Fruit fly (Drosophila melanogaster) whole organism, embryonic: ENCODE results near the gene scramb2.

Experiments used
- Aef1 ChIP-seq: fragments of 200-800 bp; sonication (Bioruptor generic); IDR thresholded peaks from 3 replicates; pipeline ENCODE4 v1.3.6; 2022; ENCODE audit warnings: missing biosample characterization, missing genetic modification characterization
- Asciz ChIP-seq: fragments of 200-800 bp; sonication (Bioruptor generic); optimal IDR thresholded peaks from 2 replicates; lab custom pipeline; 2017; ENCODE audit warnings: missing biosample characterization, mild to moderate bottlenecking, missing genetic modification characterization, missing genetic modification reagents
- CG1024 ChIP-seq: fragments of 200-800 bp; sonication (Bioruptor generic); IDR thresholded peaks from 2 replicates; pipeline ENCODE4 v1.3.6; 2022; ENCODE audit warnings: missing biosample characterization, missing genetic modification characterization
- CG12071 ChIP-seq: fragments of 200-800 bp; sonication (Bioruptor generic); optimal IDR thresholded peaks from 3 replicates; lab custom pipeline; 2018; ENCODE audit warnings: missing biosample characterization, mild to moderate bottlenecking, missing genetic modification characterization
- CG17829 ChIP-seq: fragments of 200-800 bp; optimal IDR thresholded peaks from 2 replicates; lab custom pipeline; 2019; ENCODE audit warnings: missing biosample characterization, mild to moderate bottlenecking, missing genetic modification characterization, moderate library complexity
- CG2129 ChIP-seq: fragments of 200-800 bp; sonication (Bioruptor generic); IDR thresholded peaks from 2 replicates; pipeline ENCODE4 v1.3.6; 2022; ENCODE audit warnings: missing biosample characterization, missing genetic modification characterization; ENCODE audit not compliant: partially characterized antibody
- CG31365 ChIP-seq: fragments of 200-800 bp; sonication (Bioruptor generic); optimal IDR thresholded peaks from 2 replicates; lab custom pipeline; 2018; ENCODE audit warnings: missing biosample characterization, mild to moderate bottlenecking, missing genetic modification characterization
- CG3163 ChIP-seq: fragments of 200-800 bp; sonication (Bioruptor generic); optimal IDR thresholded peaks from 3 replicates; lab custom pipeline; 2016; ENCODE audit warnings: missing biosample characterization, missing genetic modification characterization
- CG32767 ChIP-seq: fragments of 200-800 bp; sonication (Bioruptor generic); IDR thresholded peaks from 2 replicates; pipeline ENCODE4 v1.3.6; 2022; ENCODE audit warnings: missing biosample characterization, missing genetic modification characterization
- CG3407 ChIP-seq: fragments of 200-800 bp; sonication (Bioruptor generic); optimal IDR thresholded peaks from 2 replicates; lab custom pipeline; 2018; ENCODE audit warnings: missing biosample characterization, mild to moderate bottlenecking, missing genetic modification characterization
- CG42726 ChIP-seq: fragments of 200-800 bp; sonication (Bioruptor generic); IDR thresholded peaks from 2 replicates; pipeline ENCODE4 v1.3.6; 2022; ENCODE audit warnings: missing biosample characterization, missing genetic modification characterization; ENCODE audit not compliant: partially characterized antibody
- CG4360 ChIP-seq: fragments of 200-800 bp; sonication (Bioruptor generic); IDR thresholded peaks from 2 replicates; pipeline ENCODE4 v1.3.6; 2022; ENCODE audit warnings: missing biosample characterization, missing genetic modification characterization
- CG4854 ChIP-seq: fragments of 200-800 bp; sonication (Bioruptor generic); optimal IDR thresholded peaks from 2 replicates; lab custom pipeline; 2016; ENCODE audit warnings: missing biosample characterization, missing genetic modification characterization, inconsistent platforms
- CG6689 ChIP-seq: fragments of 200-800 bp; sonication (Bioruptor generic); IDR thresholded peaks from 2 replicates; pipeline ENCODE4 v1.3.6; 2022; ENCODE audit warnings: missing biosample characterization, missing genetic modification characterization
- CG8478 ChIP-seq: fragments of >200 bp; optimal IDR thresholded peaks from 2 replicates; lab custom pipeline; 2018
- CG9215 ChIP-seq: fragments of 200-800 bp; sonication (Bioruptor generic); IDR thresholded peaks from 2 replicates; pipeline ENCODE4 v1.3.6; 2022; ENCODE audit warnings: missing biosample characterization, missing genetic modification characterization
- CG9817 ChIP-seq: fragments of 200-800 bp; sonication (Bioruptor generic); optimal IDR thresholded peaks from 2 replicates; lab custom pipeline; 2018; ENCODE audit warnings: missing biosample characterization, mild to moderate bottlenecking, missing genetic modification characterization, moderate library complexity
- CG9876 ChIP-seq: fragments of 200-800 bp; sonication (Bioruptor generic); optimal IDR thresholded peaks from 2 replicates; lab custom pipeline; 2016; ENCODE audit warnings: missing biosample characterization, missing genetic modification characterization
- CkIIα-i1 ChIP-seq: fragments of 200-800 bp; sonication (Bioruptor generic); IDR thresholded peaks from 2 replicates; pipeline ENCODE4 v1.3.6; 2022; ENCODE audit warnings: missing biosample characterization, missing genetic modification characterization
- Dref ChIP-seq: fragments of 200-800 bp; sonication (Bioruptor generic); IDR thresholded peaks from 2 replicates; pipeline ENCODE4 v1.3.6; 2022; ENCODE audit warnings: missing biosample characterization, missing genetic modification characterization
- E2f2 ChIP-seq: fragments of 200-800 bp; sonication (Bioruptor generic); IDR thresholded peaks from 2 replicates; pipeline ENCODE4 v1.3.6; 2022; ENCODE audit warnings: missing biosample characterization, missing genetic modification characterization
- Ets65A ChIP-seq: fragments of 200-800 bp; sonication (Bioruptor generic); peaks from one replicate; lab custom pipeline; 2016; ENCODE audit warnings: missing biosample characterization, missing genetic modification characterization
- HLH3B ChIP-seq: fragments of 200-800 bp; sonication (Bioruptor generic); IDR thresholded peaks from 2 replicates; pipeline ENCODE4 v1.3.6; 2022; ENCODE audit warnings: missing biosample characterization, missing genetic modification characterization
- Hr3 ChIP-seq: fragments of 200-800 bp; sonication (Bioruptor generic); optimal IDR thresholded peaks from 3 replicates; lab custom pipeline; 2016; ENCODE audit warnings: missing biosample characterization, missing genetic modification characterization
- Hr39 ChIP-seq: fragments of >200 bp; optimal IDR thresholded peaks from 2 replicates; lab custom pipeline; 2017
- Lpt ChIP-seq: fragments of >200 bp; optimal IDR thresholded peaks from 2 replicates; lab custom pipeline; 2018; ENCODE audit warnings: missing biosample characterization, missing genetic modification characterization
- Neu2 ChIP-seq: fragments of 200-800 bp; sonication (Bioruptor generic); optimal IDR thresholded peaks from 3 replicates; lab custom pipeline; 2016; ENCODE audit warnings: missing biosample characterization, missing genetic modification characterization, borderline replicate concordance
- Stat92E ChIP-seq, 3 experiments: fragments of >200 bp in 2 of 3; fragments of 200-800 bp in 1 of 3; sonication (Bioruptor generic) in 1 of 3; optimal IDR thresholded peaks; 2 replicates each; lab custom pipeline; 2017 to 2019; ENCODE audit warnings: missing biosample characterization in 3 of 3, missing genetic modification characterization in 3 of 3, mild to moderate bottlenecking in 1 of 3, moderate library complexity in 1 of 3
- amos ChIP-seq: fragments of 200-800 bp; sonication (Bioruptor generic); IDR thresholded peaks from 2 replicates; pipeline ENCODE4 v1.3.6; 2022; ENCODE audit warnings: missing biosample characterization, missing genetic modification characterization; ENCODE audit not compliant: partially characterized antibody
- bsh ChIP-seq, 2 experiments: fragments of 200-800 bp; sonication (Bioruptor generic); optimal IDR thresholded peaks; 2 replicates each; lab custom pipeline; 2017 to 2018; ENCODE audit warnings: mild to moderate bottlenecking in 2 of 2, missing biosample characterization in 2 of 2, missing genetic modification characterization in 2 of 2, moderate library complexity in 1 of 2
- btn ChIP-seq: fragments of 200-800 bp; sonication (Bioruptor generic); optimal IDR thresholded peaks from 2 replicates; lab custom pipeline; 2016; ENCODE audit warnings: missing biosample characterization, missing genetic modification characterization
- danr ChIP-seq: fragments of 200-800 bp; sonication (Bioruptor generic); IDR thresholded peaks from 2 replicates; pipeline ENCODE4 v1.3.6; 2022; ENCODE audit warnings: missing biosample characterization, missing genetic modification characterization
- exex ChIP-seq: fragments of 200-800 bp; sonication (Bioruptor generic); optimal IDR thresholded peaks from 4 replicates; lab custom pipeline; 2018; ENCODE audit warnings: missing biosample characterization, mild to moderate bottlenecking, missing genetic modification characterization, moderate library complexity
- grn ChIP-seq: fragments of 200-800 bp; sonication (Bioruptor generic); optimal IDR thresholded peaks from 3 replicates; lab custom pipeline; 2017; ENCODE audit warnings: missing biosample characterization, missing genetic modification characterization
- gro ChIP-seq: fragments of 200-800 bp; sonication (Bioruptor generic); optimal IDR thresholded peaks from 2 replicates; lab custom pipeline; 2016; ENCODE audit warnings: missing biosample characterization, missing genetic modification characterization
- her ChIP-seq: fragments of 200-800 bp; sonication (Bioruptor generic); optimal IDR thresholded peaks from 2 replicates; lab custom pipeline; 2016; ENCODE audit warnings: missing biosample characterization, missing genetic modification characterization
- hkb ChIP-seq, 2 experiments: fragments of 200-800 bp in 1 of 2; fragments of >200 bp in 1 of 2; sonication (Bioruptor generic) in 1 of 2; IDR thresholded peaks in 1 of 2; optimal IDR thresholded peaks in 1 of 2; 2 replicates each; pipeline versions ENCODE4 v1.3.6 to Lab custom; 2017 to 2022; ENCODE audit warnings: missing biosample characterization in 1 of 2, missing genetic modification characterization in 1 of 2
- kay ChIP-seq: fragments of 200-800 bp; sonication (Bioruptor generic); optimal IDR thresholded peaks from 2 replicates; lab custom pipeline; 2016; ENCODE audit warnings: missing biosample characterization, missing genetic modification characterization
- ken ChIP-seq: fragments of 200-800 bp; sonication (Bioruptor generic); IDR thresholded peaks from 3 replicates; pipeline ENCODE4 v1.3.6; 2022; ENCODE audit warnings: missing biosample characterization, missing genetic modification characterization
- lilli ChIP-seq: fragments of 200-800 bp; sonication (Bioruptor generic); optimal IDR thresholded peaks from 3 replicates; lab custom pipeline; 2016; ENCODE audit warnings: missing biosample characterization, missing genetic modification characterization
- mirr ChIP-seq: fragments of 200-800 bp; sonication (Bioruptor generic); optimal IDR thresholded peaks from 3 replicates; lab custom pipeline; 2018; ENCODE audit warnings: missing biosample characterization, mild to moderate bottlenecking, missing genetic modification characterization
- pb ChIP-seq: fragments of 200-800 bp; sonication (Bioruptor generic); optimal IDR thresholded peaks from 3 replicates; lab custom pipeline; 2016; ENCODE audit warnings: missing biosample characterization, missing genetic modification characterization
- scrt ChIP-seq: fragments of 200-800 bp; sonication (Bioruptor generic); optimal IDR thresholded peaks from 2 replicates; lab custom pipeline; 2018; ENCODE audit warnings: missing biosample characterization, mild to moderate bottlenecking, missing genetic modification characterization, moderate library complexity
- sens-2 ChIP-seq: fragments of 200-800 bp; sonication (Bioruptor generic); IDR thresholded peaks from 2 replicates; pipeline ENCODE4 v1.3.6; 2022; ENCODE audit warnings: missing biosample characterization, missing genetic modification characterization
- slbo ChIP-seq: fragments of 200-800 bp; sonication (Bioruptor generic); IDR thresholded peaks from 2 replicates; pipeline ENCODE4 v1.3.6; 2022; ENCODE audit warnings: missing biosample characterization, missing genetic modification characterization
- stc ChIP-seq: fragments of 200-800 bp; sonication (Bioruptor generic); IDR thresholded peaks from 2 replicates; pipeline ENCODE4 v1.3.6; 2022; ENCODE audit warnings: missing biosample characterization, missing genetic modification characterization
- tna ChIP-seq: fragments of 200-800 bp; sonication (Bioruptor generic); IDR thresholded peaks from 2 replicates; pipeline ENCODE4 v1.3.6; 2022; ENCODE audit warnings: missing biosample characterization, missing genetic modification characterization; ENCODE audit not compliant: partially characterized antibody
- tup ChIP-seq: fragments of 200-800 bp; sonication (Bioruptor generic); optimal IDR thresholded peaks from 2 replicates; lab custom pipeline; 2016; ENCODE audit warnings: missing biosample characterization, mild to moderate bottlenecking, missing genetic modification characterization, moderate library complexity
- unpg ChIP-seq: fragments of 200-800 bp; sonication (Bioruptor generic); optimal IDR thresholded peaks from 3 replicates; lab custom pipeline; 2018; ENCODE audit warnings: missing biosample characterization, mild to moderate bottlenecking, missing genetic modification characterization, moderate library complexity

The scramb2 gene

DNA sequence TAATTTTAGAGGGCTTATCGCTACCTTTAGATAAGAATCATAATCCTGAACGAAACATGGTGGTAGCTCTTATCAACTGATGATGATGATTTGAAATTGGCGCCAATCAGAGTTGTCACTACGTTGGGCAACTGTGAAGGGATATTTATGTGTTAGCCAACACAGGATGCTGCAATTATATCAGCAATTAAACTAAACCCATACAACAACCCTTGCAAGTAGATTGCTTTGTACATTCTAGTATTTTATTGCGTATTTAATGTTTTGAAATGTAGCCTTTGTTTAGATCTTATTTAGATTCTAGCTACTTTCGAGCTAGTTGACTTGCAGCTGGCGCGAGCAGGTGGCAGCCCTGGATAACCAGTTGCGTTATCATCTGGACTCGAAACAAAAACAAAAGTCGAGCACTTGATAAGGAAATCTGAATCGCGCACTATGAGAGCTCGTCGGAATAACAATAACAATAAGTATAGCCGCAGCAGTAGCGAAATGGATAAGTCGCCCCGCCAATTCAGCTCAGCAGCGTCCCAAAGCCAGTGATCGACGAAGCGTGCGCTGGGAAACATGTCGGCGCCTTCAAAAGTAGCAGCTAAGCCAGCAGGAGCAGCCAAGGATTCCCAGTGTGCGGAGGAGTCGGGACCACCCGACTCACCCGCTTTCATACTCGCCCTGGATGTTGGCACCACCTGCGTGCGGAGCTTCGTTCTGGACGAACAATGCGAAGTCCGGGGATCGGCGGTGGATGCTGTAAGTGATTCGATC lies 5.7 kb upstream of the scramb2 start, which contains the start of gene CG1271 (continued):
- TF ChIP-seq sens-2 (GFP tag; lab: Robert Waterston, UW) (0 out of 2 replicates have a peak, but pooled peaks have one; percentile 25), E2f2 (peak; percentile 97), CG3163 (GFP tag; lab: Kevin White, UChicago) (peak; percentile 52), Ets65A (peak; percentile 96), CG12071 (GFP tag; lab: Kevin White, UChicago) (peak; percentile 11), kay (peak; percentile 65), lilli (GFP tag; lab: Kevin White, UChicago) (peak; percentile 74), stc (GFP tag; lab: Robert Waterston, UW) (no peak), CG4854 (GFP tag; lab: Kevin White, UChicago) (peak; percentile 64), CG2129 (GFP tag; lab: Robert Waterston, UW) (peak; percentile 35; the same call in 1 of the 2 replicates), btn (GFP tag; lab: Kevin White, UChicago) (no peak), scrt (GFP tag; lab: Kevin White, UChicago) (peak; percentile 97), gro (GFP tag; lab: Kevin White, UChicago) (peak; percentile 90), HLH3B (GFP tag; lab: Robert Waterston, UW) (peak; percentile 20; the same call in 1 of the 2 replicates), her (GFP tag; lab: Kevin White, UChicago) (peak; percentile 51), pb (GFP tag; lab: Kevin White, UChicago) (no peak), Neu2 (GFP tag; lab: Kevin White, UChicago) (peak; percentile 28), CG4360 (GFP tag; lab: Robert Waterston, UW) (no peak), ken (GFP tag; lab: Robert Waterston, UW) (0 out of 3 replicates have a peak, but pooled peaks have one; percentile 44), CG31365 (tag; lab: Kevin White, UChicago) (peak; percentile 11), CG3407 (GFP tag; lab: Kevin White, UChicago) (no peak), CG42726 (GFP tag; lab: Robert Waterston, UW) (no peak), tna (GFP tag; lab: Robert Waterston, UW) (no peak), Aef1 (peak; percentile 78), CG17829 (peak; percentile 76), CG9876 (no peak), CG1024 (GFP tag; lab: Robert Waterston, UW) (no peak), CG6689 (peak; percentile 17; the same call in 1 of the 2 replicates), hkb (optimal IDR thresholded peaks at IDR 0.05; lab: Kevin White, UChicago) (peak; percentile 84), hkb (GFP tag; IDR thresholded peaks at IDR 0.05; lab: Robert Waterston, UW) (peak; percentile 59), Hr3 (GFP tag; lab: Kevin White, UChicago) (peak; percentile 45), Stat92E (GFP tag; optimal IDR thresholded peaks at IDR 0.05; lab: Kevin White, UChicago) (peak in 1 of 3 experiments; percentile 58), mirr (GFP tag; lab: Kevin White, UChicago) (peak; percentile 74), CkIIα-i1 (GFP tag; lab: Robert Waterston, UW) (no peak), Hr39 (lab: Kevin White, UChicago) (no peak), Asciz (no peak), exex (peak; percentile 80), amos (GFP tag; lab: Robert Waterston, UW) (peak; percentile 16; the same call in 1 of the 2 replicates), slbo (GFP tag; lab: Robert Waterston, UW) (peak; percentile 72), Dref (GFP tag; lab: Robert Waterston, UW) (0 out of 2 replicates have a peak, but pooled peaks have one; percentile 16), unpg (GFP tag; lab: Kevin White, UChicago) (peak; percentile 43), tup (no peak), Lpt (GFP tag; lab: Kevin White, UChicago) (no peak), CG8478 (lab: Kevin White, UChicago) (no peak), CG9817 (tag; lab: Kevin White, UChicago) (peak; percentile 45), grn (GFP tag; lab: Kevin White, UChicago) (peak; percentile 92), CG9215 (GFP tag; lab: Robert Waterston, UW) (peak; percentile 66), CG32767 (GFP tag; lab: Robert Waterston, UW) (no peak), bsh (GFP tag; optimal IDR thresholded peaks at IDR 0.05; lab: Kevin White, UChicago) (peak in 1 of 2 experiments; percentile 14), danr (peak; percentile 41; the same call in 1 of the 2 replicates)
